Fruit fly (Drosophila melanogaster): ENCODE measurements around the gene CG7523.

dm6 chr3R:17684854-17685253 lies 14.2 kb upstream of the CG7523 start, which contains the start of the genes CG31251 and CG31360:
- TF ChIP-seq CG5245 (GFP tag; optimal IDR thresholded peaks at IDR 0.05) (no peak), ken (GFP tag; IDR thresholded peaks at IDR 0.05) (no peak), CG2120 (GFP tag; optimal IDR thresholded peaks at IDR 0.05) (no peak), NC2α (GFP tag; optimal IDR thresholded peaks at IDR 0.05) (no peak), gcm2 (GFP tag; optimal IDR thresholded peaks at IDR 0.05) (no peak), CG10147 (GFP tag; optimal IDR thresholded peaks at IDR 0.05) (no peak)
